Fruit fly (Drosophila melanogaster) whole organism, embryonic: ENCODE data around the gene CG5068.
A peak's percentile ranks its signal among the peaks of the same experiment; 100 is the strongest.

ENCODE experiments used
- Bgb ChIP-seq: fragments of 200-800 bp; sonication (Bioruptor generic); IDR thresholded peaks from 2 replicates; pipeline ENCODE4 v1.3.6; 2022; ENCODE audit warnings: missing biosample characterization, missing genetic modification characterization; ENCODE audit not compliant: partially characterized antibody
- CG10543 ChIP-seq: fragments of 200-800 bp; sonication (Bioruptor generic); optimal IDR thresholded peaks from 3 replicates; lab custom pipeline; 2017; ENCODE audit warnings: missing biosample characterization, mild to moderate bottlenecking, missing genetic modification characterization, moderate library complexity
- CG12659 ChIP-seq: fragments of 200-800 bp; sonication (Bioruptor generic); optimal IDR thresholded peaks from 3 replicates; lab custom pipeline; 2017; ENCODE audit warnings: mild to moderate bottlenecking, missing biosample characterization, missing genetic modification reagents, missing genetic modification characterization
- CG14667 ChIP-seq: fragments of 200-800 bp; sonication (Bioruptor generic); IDR thresholded peaks from 2 replicates; pipeline ENCODE4 v1.3.6; 2022; ENCODE audit warnings: missing biosample characterization, missing genetic modification characterization
- CG14965 ChIP-seq: fragments of 200-800 bp; sonication (Bioruptor generic); optimal IDR thresholded peaks from 2 replicates; lab custom pipeline; 2016; ENCODE audit warnings: missing biosample characterization, missing genetic modification characterization, borderline replicate concordance
- CG1603 ChIP-seq: fragments of 200-800 bp; sonication (Bioruptor generic); optimal IDR thresholded peaks from 2 replicates; lab custom pipeline; 2019; ENCODE audit warnings: missing biosample characterization, mild to moderate bottlenecking, missing genetic modification characterization, moderate library complexity
- CG1832 ChIP-seq: fragments of 200-800 bp; sonication (Bioruptor generic); optimal IDR thresholded peaks from 2 replicates; lab custom pipeline; 2017; ENCODE audit warnings: missing biosample characterization, mild to moderate bottlenecking, missing genetic modification characterization, inconsistent platforms
- CG31365 ChIP-seq: fragments of 200-800 bp; sonication (Bioruptor generic); optimal IDR thresholded peaks from 2 replicates; lab custom pipeline; 2018; ENCODE audit warnings: missing biosample characterization, mild to moderate bottlenecking, missing genetic modification characterization
- CG34224 ChIP-seq: fragments of 200-800 bp; sonication (Bioruptor generic); IDR thresholded peaks from 3 replicates; pipeline ENCODE4 v1.3.6; 2022; ENCODE audit warnings: missing biosample characterization, missing genetic modification characterization; ENCODE audit not compliant: partially characterized antibody
- CG6791 ChIP-seq: fragments of 200-800 bp; sonication (Bioruptor generic); IDR thresholded peaks from 3 replicates; pipeline ENCODE4 v1.3.6; 2022; ENCODE audit warnings: missing biosample characterization, missing genetic modification characterization; ENCODE audit not compliant: partially characterized antibody
- CG7357 ChIP-seq: fragments of 200-800 bp; sonication (Bioruptor generic); IDR thresholded peaks from 3 replicates; pipeline ENCODE4 v1.3.6; 2022; ENCODE audit warnings: missing biosample characterization, missing genetic modification characterization
- CG7928 ChIP-seq: fragments of 200-800 bp; sonication (Bioruptor generic); optimal IDR thresholded peaks from 2 replicates; lab custom pipeline; 2017; ENCODE audit warnings: missing biosample characterization, mild to moderate bottlenecking, missing genetic modification characterization
- CG7963 ChIP-seq: fragments of 200-800 bp; sonication (Bioruptor generic); IDR thresholded peaks from 3 replicates; pipeline ENCODE4 v1.3.6; 2022; ENCODE audit warnings: missing biosample characterization, missing genetic modification characterization; ENCODE audit not compliant: partially characterized antibody
- Doc3 ChIP-seq: fragments of 200-800 bp; sonication (Bioruptor generic); IDR thresholded peaks from 3 replicates; pipeline ENCODE4 v1.3.6; 2022; ENCODE audit warnings: missing biosample characterization, missing genetic modification characterization; ENCODE audit not compliant: partially characterized antibody
- Dp ChIP-seq: fragments of 200-800 bp; sonication (Bioruptor generic); optimal IDR thresholded peaks from 2 replicates; lab custom pipeline; 2018; ENCODE audit warnings: missing biosample characterization, mild to moderate bottlenecking, missing genetic modification characterization, moderate library complexity
- Dref ChIP-seq: fragments of 200-800 bp; sonication (Bioruptor generic); IDR thresholded peaks from 2 replicates; pipeline ENCODE4 v1.3.6; 2022; ENCODE audit warnings: missing biosample characterization, missing genetic modification characterization
- E2f2 ChIP-seq: fragments of 200-800 bp; sonication (Bioruptor generic); IDR thresholded peaks from 2 replicates; pipeline ENCODE4 v1.3.6; 2022; ENCODE audit warnings: missing biosample characterization, missing genetic modification characterization
- HLH4C ChIP-seq: fragments of 200-800 bp; sonication (Bioruptor generic); IDR thresholded peaks from 3 replicates; pipeline ENCODE4 v1.3.6; 2022; ENCODE audit warnings: missing biosample characterization, missing genetic modification characterization; ENCODE audit not compliant: partially characterized antibody
- Hmr ChIP-seq: fragments of 200-800 bp; sonication (Bioruptor generic); optimal IDR thresholded peaks from 3 replicates; lab custom pipeline; 2017; ENCODE audit warnings: mild to moderate bottlenecking, missing biosample characterization, missing genetic modification reagents, missing genetic modification characterization
- MESR4 ChIP-seq: fragments of 200-800 bp; sonication (Bioruptor generic); optimal IDR thresholded peaks from 2 replicates; lab custom pipeline; 2018; ENCODE audit warnings: missing biosample characterization, mild to moderate bottlenecking, missing genetic modification characterization, moderate library complexity
- Mad ChIP-seq: fragments of 200-800 bp; sonication (Bioruptor generic); optimal IDR thresholded peaks from 2 replicates; lab custom pipeline; 2016; ENCODE audit warnings: missing biosample characterization, missing genetic modification characterization
- Opbp ChIP-seq: fragments of 200-800 bp; sonication (Bioruptor generic); IDR thresholded peaks from 3 replicates; pipeline ENCODE4 v1.3.6; 2022; ENCODE audit warnings: missing biosample characterization, missing genetic modification characterization; ENCODE audit not compliant: partially characterized antibody
- Scr ChIP-seq: fragments of 200-800 bp; sonication (Bioruptor generic); IDR thresholded peaks from 2 replicates; pipeline ENCODE4 v1.3.6; 2022; ENCODE audit warnings: missing biosample characterization, missing genetic modification characterization; ENCODE audit not compliant: partially characterized antibody
- Sry-β ChIP-seq: fragments of 200-800 bp; sonication (Bioruptor generic); optimal IDR thresholded peaks from 2 replicates; lab custom pipeline; 2018; ENCODE audit warnings: missing biosample characterization, mild to moderate bottlenecking, missing genetic modification characterization, moderate library complexity
- Usf ChIP-seq: fragments of 200-800 bp; sonication (Bioruptor generic); optimal IDR thresholded peaks from 2 replicates; lab custom pipeline; 2017; ENCODE audit warnings: missing genotype, missing biosample characterization, missing genetic modification characterization
- ato ChIP-seq: fragments of 200-800 bp; sonication (Bioruptor generic); IDR thresholded peaks from 2 replicates; pipeline ENCODE4 v1.3.6; 2022; ENCODE audit warnings: missing biosample characterization, missing genetic modification characterization; ENCODE audit not compliant: partially characterized antibody
- cg ChIP-seq: fragments of 200-800 bp; sonication (Bioruptor generic); optimal IDR thresholded peaks from 3 replicates; lab custom pipeline; 2019; ENCODE audit warnings: missing biosample characterization, mild to moderate bottlenecking, missing genetic modification characterization, moderate library complexity
- croc ChIP-seq: fragments of 200-800 bp; sonication (Bioruptor generic); conservative IDR thresholded peaks from 3 replicates; pipeline ENCODE4 v1.3.6; 2022; ENCODE audit warnings: missing biosample characterization, missing genetic modification characterization
- crol ChIP-seq: fragments of 200-800 bp; sonication (Bioruptor generic); IDR thresholded peaks from 2 replicates; pipeline ENCODE4 v1.3.6; 2022; ENCODE audit warnings: missing biosample characterization, missing genetic modification characterization
- dmrt11E ChIP-seq: fragments of 200-800 bp; sonication (Bioruptor generic); optimal IDR thresholded peaks from 3 replicates; lab custom pipeline; 2018; ENCODE audit warnings: missing biosample characterization, mild to moderate bottlenecking, missing genetic modification characterization, moderate library complexity
- ftz-f1 ChIP-seq: fragments of 200-800 bp; sonication (Bioruptor generic); optimal IDR thresholded peaks from 2 replicates; lab custom pipeline; 2016; ENCODE audit warnings: missing biosample characterization, missing genetic modification characterization
- gfzf ChIP-seq: fragments of 200-800 bp; sonication (Bioruptor generic); optimal IDR thresholded peaks from 2 replicates; lab custom pipeline; 2016; ENCODE audit warnings: missing biosample characterization, mild to moderate bottlenecking, missing genetic modification characterization, moderate library complexity
- gro ChIP-seq: fragments of 200-800 bp; sonication (Bioruptor generic); optimal IDR thresholded peaks from 2 replicates; lab custom pipeline; 2016; ENCODE audit warnings: missing biosample characterization, missing genetic modification characterization
- hb ChIP-seq: fragments of 200-800 bp; sonication (Bioruptor generic); IDR thresholded peaks from 3 replicates; pipeline ENCODE4 v1.3.6; 2022; ENCODE audit warnings: missing biosample characterization, missing genetic modification characterization; ENCODE audit not compliant: partially characterized antibody
- hbn ChIP-seq: fragments of 200-800 bp; sonication (Bioruptor generic); IDR thresholded peaks from 2 replicates; pipeline ENCODE4 v1.3.6; 2022; ENCODE audit warnings: missing biosample characterization, missing genetic modification characterization; ENCODE audit not compliant: partially characterized antibody
- jigr1 ChIP-seq: fragments of 200-800 bp; sonication (Bioruptor generic); IDR thresholded peaks from 3 replicates; pipeline ENCODE4 v1.3.6; 2022; ENCODE audit warnings: missing biosample characterization, missing genetic modification characterization
- nerfin-2 ChIP-seq: fragments of 200-800 bp; sonication (Bioruptor generic); IDR thresholded peaks from 2 replicates; pipeline ENCODE4 v1.3.6; 2022; ENCODE audit warnings: missing biosample characterization, missing genetic modification characterization; ENCODE audit not compliant: partially characterized antibody
- pzg ChIP-seq: fragments of 200-800 bp; sonication (Bioruptor generic); optimal IDR thresholded peaks from 3 replicates; lab custom pipeline; 2018; ENCODE audit warnings: missing biosample characterization, mild to moderate bottlenecking, missing genetic modification characterization, moderate library complexity
- slbo ChIP-seq: fragments of 200-800 bp; sonication (Bioruptor generic); IDR thresholded peaks from 2 replicates; pipeline ENCODE4 v1.3.6; 2022; ENCODE audit warnings: missing biosample characterization, missing genetic modification characterization
- slou ChIP-seq: fragments of 200-800 bp; sonication (Bioruptor generic); optimal IDR thresholded peaks from 3 replicates; lab custom pipeline; 2016; ENCODE audit warnings: missing biosample characterization, missing genetic modification characterization
- stc ChIP-seq: fragments of 200-800 bp; sonication (Bioruptor generic); IDR thresholded peaks from 2 replicates; pipeline ENCODE4 v1.3.6; 2022; ENCODE audit warnings: missing biosample characterization, missing genetic modification characterization
- tap ChIP-seq: fragments of 200-800 bp; optimal IDR thresholded peaks from 3 replicates; lab custom pipeline; 2019; ENCODE audit warnings: missing biosample characterization, mild to moderate bottlenecking, missing genetic modification characterization, moderate library complexity
- tll ChIP-seq, 2 experiments: fragments of 200-800 bp in 1 of 2; fragments of >200 bp in 1 of 2; sonication (Bioruptor generic) in 1 of 2; optimal IDR thresholded peaks; 2 replicates each; lab custom pipeline; 2017 to 2019; ENCODE audit warnings: missing biosample characterization in 2 of 2, missing genetic modification characterization in 2 of 2, mild to moderate bottlenecking in 1 of 2, moderate library complexity in 1 of 2
- ttk ChIP-seq: fragments of 200-800 bp; sonication (Bioruptor generic); IDR thresholded peaks from 2 replicates; pipeline ENCODE4 v2.1.2; 2022; ENCODE audit warnings: missing biosample characterization, missing genetic modification characterization
- tup ChIP-seq: fragments of 200-800 bp; sonication (Bioruptor generic); optimal IDR thresholded peaks from 2 replicates; lab custom pipeline; 2016; ENCODE audit warnings: missing biosample characterization, mild to moderate bottlenecking, missing genetic modification characterization, moderate library complexity
- unc-4 ChIP-seq: fragments of 200-800 bp; sonication (Bioruptor generic); IDR thresholded peaks from 2 replicates; pipeline ENCODE4 v1.3.6; 2022; ENCODE audit warnings: missing biosample characterization, missing genetic modification characterization; ENCODE audit not compliant: partially characterized antibody
- z ChIP-seq: fragments of 200-800 bp; sonication (Bioruptor generic); IDR thresholded peaks from 3 replicates; pipeline ENCODE4 v1.3.6; 2022; ENCODE audit warnings: missing biosample characterization, missing genetic modification characterization

CG5068 gene

dm6 chr3L:8953962-8954647 is 32.4 kb upstream of the CG5068 start, which contains the start of the genes CG43783 and orb2:
Gene CG43783 (minus strand): TSS chr3L:8954272.
Gene orb2 (minus strand): TSS chr3L:8954463.
- peak; percentile 4 for TF ChIP-seq CG12659 (GFP tag; lab: Kevin White, UChicago)
- TF ChIP-seq tup (GFP tag; lab: Kevin White, UChicago) = no peak
- TF ChIP-seq ato = peak; percentile 75
- TF ChIP-seq stc = no peak
- peak; percentile 85 for TF ChIP-seq Dp (GFP tag; lab: Kevin White, UChicago)
- no peak for TF ChIP-seq ttk (GFP tag; lab: Robert Waterston, UW)
- TF ChIP-seq Bgb (GFP tag; lab: Robert Waterston, UW) = peak; percentile 65
- no peak for TF ChIP-seq jigr1 (GFP tag; lab: Robert Waterston, UW)
- peak; percentile 39 for TF ChIP-seq cg (GFP tag; lab: Kevin White, UChicago)
- TF ChIP-seq pzg (GFP tag; lab: Kevin White, UChicago) = peak; percentile 53
- peak; percentile 80 for TF ChIP-seq Dref (GFP tag; lab: Robert Waterston, UW)
- no peak for TF ChIP-seq Usf (GFP tag; lab: Kevin White, UChicago)
- TF ChIP-seq CG1603 (tag; lab: Kevin White, UChicago) = peak; percentile 9
- TF ChIP-seq slou (GFP tag; lab: Kevin White, UChicago) = no peak
- peak; percentile 4 for TF ChIP-seq gro (GFP tag; lab: Kevin White, UChicago)
- no peak for TF ChIP-seq croc (GFP tag; lab: Robert Waterston, UW)
- peak; percentile 77 for TF ChIP-seq HLH4C
- peak; percentile 77 for TF ChIP-seq CG34224 (GFP tag; lab: Robert Waterston, UW)
- peak; percentile 89 for TF ChIP-seq E2f2 (GFP tag; lab: Robert Waterston, UW)
- TF ChIP-seq Doc3 (GFP tag; lab: Robert Waterston, UW) = peak; percentile 33; the same call in 1 of the 3 replicates
- TF ChIP-seq CG7357 (GFP tag; lab: Robert Waterston, UW) = no peak
- TF ChIP-seq CG7928 (GFP tag; lab: Kevin White, UChicago) = no peak
- TF ChIP-seq Scr (GFP tag; lab: Robert Waterston, UW) = peak; percentile 60
- no peak for TF ChIP-seq CG1832
- TF ChIP-seq gfzf (GFP tag; lab: Kevin White, UChicago) = peak; percentile 13
- TF ChIP-seq ftz-f1 (GFP tag; lab: Kevin White, UChicago) = no peak
- TF ChIP-seq CG14667 (GFP tag; lab: Robert Waterston, UW) = no peak
- no peak for TF ChIP-seq CG10543 (GFP tag; lab: Kevin White, UChicago)
- peak; percentile 71; the same call in 2 of the 3 replicates for TF ChIP-seq hb
- peak; percentile 46; the same call in 1 of the 2 replicates for TF ChIP-seq nerfin-2 (GFP tag; lab: Robert Waterston, UW)
- TF ChIP-seq z (GFP tag; lab: Robert Waterston, UW) = no peak
- TF ChIP-seq CG6791 = peak; percentile 66; the same call in 2 of the 3 replicates
- peak; percentile 57 for TF ChIP-seq hbn (GFP tag; lab: Robert Waterston, UW)
- no peak for TF ChIP-seq tll (GFP tag; optimal IDR thresholded peaks at IDR 0.05; lab: Kevin White, UChicago)
- no peak for TF ChIP-seq CG14965 (GFP tag; lab: Kevin White, UChicago)
- TF ChIP-seq MESR4 = no peak
- TF ChIP-seq tap (tag; lab: Kevin White, UChicago) = no peak
- peak; percentile 21 for TF ChIP-seq Sry-β (GFP tag; lab: Kevin White, UChicago)
- TF ChIP-seq slbo (GFP tag; lab: Robert Waterston, UW) = no peak
- TF ChIP-seq unc-4 (GFP tag; lab: Robert Waterston, UW) = peak; percentile 64
- TF ChIP-seq Hmr (GFP tag; lab: Kevin White, UChicago) = no peak
- TF ChIP-seq CG7963 (GFP tag; lab: Robert Waterston, UW) = 0 out of 3 replicates have a peak, but pooled peaks have one; percentile 56
- no peak for TF ChIP-seq crol
- TF ChIP-seq dmrt11E (tag; lab: Kevin White, UChicago) = no peak
- TF ChIP-seq Mad (GFP tag; lab: Kevin White, UChicago) = no peak
- no peak for TF ChIP-seq CG31365 (tag; lab: Kevin White, UChicago)
- TF ChIP-seq Opbp (GFP tag; lab: Robert Waterston, UW) = peak; percentile 70; the same call in 2 of the 3 replicates
